Worm (Caenorhabditis elegans) whole organism, early embryonic: ENCODE data around the gene lbp-2.

Experiments
- B0310.2 ChIP-seq: sonication (generic microtip); optimal IDR thresholded peaks from 2 replicates; lab custom pipeline; 2016; ENCODE audit warnings: mild to moderate bottlenecking, missing genetic modification characterization, missing compliant biosample characterization
- F13C5.2 ChIP-seq: sonication (generic microtip); optimal IDR thresholded peaks from 2 replicates; lab custom pipeline; 2017; ENCODE audit warnings: mild to moderate bottlenecking, missing genetic modification characterization, inconsistent platforms, missing compliant biosample characterization
- aly-1 ChIP-seq: sonication (generic microtip); optimal IDR thresholded peaks from 2 replicates; lab custom pipeline; 2016; ENCODE audit warnings: missing genetic modification characterization, missing compliant biosample characterization
- ama-1 ChIP-seq: fragments of 150-350 bp; optimal IDR thresholded peaks from 2 replicates; lab custom pipeline; 2014
- ceh-13 ChIP-seq: fragments of 200-800 bp; sonication (Bioruptor generic); optimal IDR thresholded peaks from 2 replicates; lab custom pipeline; 2018; ENCODE audit warnings: mild to moderate bottlenecking, missing genetic modification characterization, missing compliant biosample characterization
- ceh-36 ChIP-seq: sonication (generic microtip); optimal IDR thresholded peaks from 2 replicates; lab custom pipeline; 2016; ENCODE audit warnings: missing genetic modification characterization, inconsistent platforms, missing compliant biosample characterization
- ets-7 ChIP-seq: sonication (generic microtip); optimal IDR thresholded peaks from 2 replicates; lab custom pipeline; 2016; ENCODE audit warnings: missing genotype, missing genetic modification characterization, missing compliant biosample characterization
- flt-1 ChIP-seq: fragments of 200-800 bp; sonication (Bioruptor generic); IDR thresholded peaks from 2 replicates; pipeline ENCODE4 v1.3.6; 2022; ENCODE audit warnings: missing genetic modification characterization, missing compliant biosample characterization
- hmbx-1 ChIP-seq: sonication (generic microtip); optimal IDR thresholded peaks from 2 replicates; lab custom pipeline; 2016; ENCODE audit warnings: mild to moderate bottlenecking, missing genetic modification characterization, missing compliant biosample characterization
- hmg-4 ChIP-seq: fragments of 200-800 bp; sonication (Bioruptor generic); optimal IDR thresholded peaks from 2 replicates; lab custom pipeline; 2018; ENCODE audit warnings: mild to moderate bottlenecking, missing genetic modification characterization, missing compliant biosample characterization
- hnd-1 ChIP-seq: sonication (generic microtip); optimal IDR thresholded peaks from 2 replicates; lab custom pipeline; 2016; ENCODE audit warnings: missing genetic modification characterization, missing compliant biosample characterization
- pes-1 ChIP-seq: fragments of 200-800 bp; sonication (Bioruptor generic); IDR thresholded peaks from 2 replicates; pipeline ENCODE4 v1.3.6; 2022; ENCODE audit warnings: missing genetic modification reagents, missing genetic modification characterization, missing compliant biosample characterization
- scrt-1 ChIP-seq: fragments of 200-800 bp; sonication (Bioruptor generic); IDR thresholded peaks from 2 replicates; pipeline ENCODE4 v1.3.6; 2022; ENCODE audit warnings: missing genetic modification characterization, missing compliant biosample characterization
- sea-1 ChIP-seq: fragments of 200-800 bp; sonication (Bioruptor generic); conservative IDR thresholded peaks from 2 replicates; pipeline ENCODE4 v1.3.6; 2022; ENCODE audit warnings: missing genetic modification characterization, missing compliant biosample characterization
- tbx-11 ChIP-seq: fragments of 200-800 bp; sonication (Bioruptor generic); IDR thresholded peaks from 2 replicates; pipeline ENCODE4 v1.3.6; 2022; ENCODE audit warnings: missing genetic modification characterization, missing compliant biosample characterization
- tbx-37 ChIP-seq: fragments of 200-800 bp; sonication (Bioruptor generic); conservative IDR thresholded peaks from 2 replicates; pipeline ENCODE4 v1.3.6; 2022; ENCODE audit warnings: missing genetic modification reagents, missing genetic modification characterization, missing compliant biosample characterization
- tra-4 ChIP-seq: sonication (generic microtip); optimal IDR thresholded peaks from 2 replicates; lab custom pipeline; 2017; ENCODE audit warnings: missing genetic modification characterization, missing compliant biosample characterization

Gene lbp-2

ce11 chrX:3282306-3282705 is 21.9 kb downstream of the lbp-2 start, which contains the start of gene K09C4.5:
Gene K09C4.5, plus strand, starts transcription at chrX:3282631.
- TF ChIP-seq ama-1 (lab: Kevin White, UChicago) (no peak), tbx-11 (GFP tag; lab: Robert Waterston, UW) (no peak), sea-1 (GFP tag; lab: Robert Waterston, UW) (no peak)

ce11 chrX:3283189-3283588 is 22.8 kb downstream of the lbp-2 start:
- TF ChIP-seq tbx-11 (GFP tag; lab: Robert Waterston, UW) (no peak), B0310.2 (tag; lab: Kevin White, UChicago) (no peak), hmg-4 (no peak), ceh-36 (tag; lab: Kevin White, UChicago) (no peak), hmbx-1 (no peak), aly-1 (no peak), F13C5.2 (tag; lab: Kevin White, UChicago) (no peak), ets-7 (tag; lab: Kevin White, UChicago) (no peak), tra-4 (tag; lab: Kevin White, UChicago) (no peak), tbx-37 (GFP tag; lab: Robert Waterston, UW) (no peak), ama-1 (lab: Kevin White, UChicago) (no peak), ceh-13 (GFP tag; lab: Kevin White, UChicago) (no peak), pes-1 (GFP tag; lab: Robert Waterston, UW) (no peak), sea-1 (GFP tag; lab: Robert Waterston, UW) (no peak), flt-1 (no peak), scrt-1 (GFP tag; lab: Robert Waterston, UW) (no peak), hnd-1 (tag; lab: Kevin White, UChicago) (no peak)

- TF ChIP-seq tbx-11 (GFP tag; lab: Robert Waterston, UW) (no peak), pes-1 (GFP tag; lab: Robert Waterston, UW) (no peak), tra-4 (tag; lab: Kevin White, UChicago) (no peak), hnd-1 (tag; lab: Kevin White, UChicago) (no peak)
These were observed 24.6 kb downstream of the lbp-2 start for ce11 chrX:3284967-3285366.

ce11 chrX:3285448-3285847 is 25.0 kb downstream of the lbp-2 start:
- no peak for TF ChIP-seq F13C5.2 (tag; lab: Kevin White, UChicago)
- TF ChIP-seq flt-1, result no peak
- TF ChIP-seq ets-7 (tag; lab: Kevin White, UChicago), result no peak
- no peak for TF ChIP-seq ama-1 (lab: Kevin White, UChicago)
- TF ChIP-seq hmg-4, result no peak

- TF ChIP-seq aly-1, result no peak
- TF ChIP-seq sea-1 (GFP tag; lab: Robert Waterston, UW), result no peak
- TF ChIP-seq ets-7 (tag; lab: Kevin White, UChicago), result no peak
- TF ChIP-seq F13C5.2 (tag; lab: Kevin White, UChicago), result no peak
- no peak for TF ChIP-seq tbx-11 (GFP tag; lab: Robert Waterston, UW)
- no peak for TF ChIP-seq flt-1
These were observed 28.8 kb downstream of the lbp-2 start, which contains the start of gene K09C4.4 for ce11 chrX:3289183-3289582. Gene K09C4.4, plus strand, starts transcription at chrX:3289483.

ce11 chrX:3290147-3290546 is 29.7 kb downstream of the lbp-2 start:
- no peak for TF ChIP-seq ceh-13 (GFP tag; lab: Kevin White, UChicago)
- no peak for TF ChIP-seq F13C5.2 (tag; lab: Kevin White, UChicago)
- TF ChIP-seq sea-1 (GFP tag; lab: Robert Waterston, UW), result no peak
- no peak for TF ChIP-seq aly-1
- TF ChIP-seq ets-7 (tag; lab: Kevin White, UChicago), result no peak
- no peak for TF ChIP-seq B0310.2 (tag; lab: Kevin White, UChicago)
- no peak for TF ChIP-seq ceh-36 (tag; lab: Kevin White, UChicago)
- no peak for TF ChIP-seq ama-1 (lab: Kevin White, UChicago)
- TF ChIP-seq scrt-1 (GFP tag; lab: Robert Waterston, UW), result no peak
- no peak for TF ChIP-seq hnd-1 (tag; lab: Kevin White, UChicago)
- no peak for TF ChIP-seq tbx-11 (GFP tag; lab: Robert Waterston, UW)
- TF ChIP-seq pes-1 (GFP tag; lab: Robert Waterston, UW), result no peak
- no peak for TF ChIP-seq hmg-4
- no peak for TF ChIP-seq tbx-37 (GFP tag; lab: Robert Waterston, UW)
- TF ChIP-seq flt-1, result no peak
- TF ChIP-seq tra-4 (tag; lab: Kevin White, UChicago), result no peak

ce11 chrX:3291948-3292347 is 31.5 kb downstream of the lbp-2 start:
- TF ChIP-seq hnd-1 (tag; lab: Kevin White, UChicago) (no peak), tbx-11 (GFP tag; lab: Robert Waterston, UW) (no peak), ceh-13 (GFP tag; lab: Kevin White, UChicago) (no peak), aly-1 (no peak), tbx-37 (GFP tag; lab: Robert Waterston, UW) (no peak), hmbx-1 (no peak), F13C5.2 (tag; lab: Kevin White, UChicago) (no peak), sea-1 (GFP tag; lab: Robert Waterston, UW) (no peak), ets-7 (tag; lab: Kevin White, UChicago) (no peak), flt-1 (no peak), ama-1 (lab: Kevin White, UChicago) (no peak), ceh-36 (tag; lab: Kevin White, UChicago) (no peak), scrt-1 (GFP tag; lab: Robert Waterston, UW) (no peak), B0310.2 (tag; lab: Kevin White, UChicago) (no peak), hmg-4 (no peak)

- TF ChIP-seq ceh-13 (GFP tag; lab: Kevin White, UChicago), result no peak
- TF ChIP-seq B0310.2 (tag; lab: Kevin White, UChicago), result no peak
These were observed 35.8 kb downstream of the lbp-2 start, which contains the start of gene K09C4.2 for ce11 chrX:3296182-3296581. Gene K09C4.2, plus strand, starts transcription at chrX:3296482.
